Worm (Caenorhabditis elegans): ENCODE data around the gene K10F12.7.

DNA sequence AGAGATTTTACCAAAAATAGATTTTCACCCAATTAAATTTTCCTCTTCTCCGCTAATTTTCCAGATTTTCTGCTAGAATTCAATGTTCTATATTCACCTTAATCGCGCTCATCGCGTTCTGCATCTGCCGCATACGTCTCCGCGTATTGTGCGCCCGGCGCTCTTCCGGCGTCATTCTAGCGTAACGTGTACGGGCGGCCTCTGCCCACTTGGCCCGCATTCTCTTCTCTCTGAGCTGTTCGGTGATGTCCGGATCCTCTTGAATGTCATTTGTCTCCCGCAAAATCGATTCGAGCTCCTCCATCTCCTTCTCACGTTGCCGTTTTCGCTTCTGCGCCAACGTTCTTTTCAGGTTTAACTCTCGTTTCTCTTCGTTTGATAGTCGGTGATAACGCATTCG is 35.4 kb downstream of the K10F12.7 start:
- TF ChIP-seq unc-62 (GFP tag; optimal IDR thresholded peaks at IDR 0.05) (no peak), snpc-4 (tag; optimal IDR thresholded peaks at IDR 0.05) (no peak), mab-5 (tag; optimal IDR thresholded peaks at IDR 0.05) (no peak), nhr-28 (tag; optimal IDR thresholded peaks at IDR 0.05) (no peak), ceh-39 (tag; optimal IDR thresholded peaks at IDR 0.05) (no peak), nhr-12 (tag; optimal IDR thresholded peaks at IDR 0.05) (no peak), ham-2 (GFP tag; optimal IDR thresholded peaks at IDR 0.05) (no peak), ces-1 (GFP tag; optimal IDR thresholded peaks at IDR 0.05) (no peak), mep-1 (tag; optimal IDR thresholded peaks at IDR 0.05) (no peak), lin-13 (tag; optimal IDR thresholded peaks at IDR 0.05) (no peak), unc-39 (tag; optimal IDR thresholded peaks at IDR 0.05) (no peak), nhr-2 (tag; optimal IDR thresholded peaks at IDR 0.05) (no peak), blmp-1 (tag; optimal IDR thresholded peaks at IDR 0.05) (no peak), nhr-237 (tag; optimal IDR thresholded peaks at IDR 0.05) (no peak)
